Worm (Caenorhabditis elegans): ENCODE results near the gene str-198.

str-198 gene

ce11 chrV:16022600-16022999, 25.0 kb upstream of the str-198 start (continued):
- TF ChIP-seq ZK185.1 (tag; optimal IDR thresholded peaks at IDR 0.05; ENCODE audit: poor library complexity, severe bottlenecking) (peak; percentile 47), unc-130 (GFP tag; optimal IDR thresholded peaks at IDR 0.05) (no peak), lir-1 (GFP tag; conservative IDR thresholded peaks at IDR 0.05) (no peak), xnd-1 (tag; optimal IDR thresholded peaks at IDR 0.05) (no peak), lsy-27 (tag; optimal IDR thresholded peaks at IDR 0.05; ENCODE audit: borderline replicate concordance, insufficient read depth) (no peak), rpc-1 (optimal IDR thresholded peaks at IDR 0.05) (no peak), rpc-1 (tag; optimal IDR thresholded peaks at IDR 0.05) (no peak), zfh-2 (GFP tag; conservative IDR thresholded peaks at IDR 0.05) (no peak)

ce11 chrV:16023051-16023450, 24.6 kb upstream of the str-198 start, which contains the start of gene cwc-15:
Gene cwc-15, plus strand, starts transcription at chrV:16023351.
- TF ChIP-seq F57A8.1 (GFP tag; optimal IDR thresholded peaks at IDR 0.05) = no peak
- TF ChIP-seq mxl-1 (tag; optimal IDR thresholded peaks at IDR 0.05) = no peak
- no peak for TF ChIP-seq efl-1 (GFP tag; optimal IDR thresholded peaks at IDR 0.05)
- no peak for TF ChIP-seq sea-2 (GFP tag; IDR thresholded peaks at IDR 0.05)
- no peak for TF ChIP-seq mel-28 (tag; optimal IDR thresholded peaks at IDR 0.05; ENCODE audit: borderline replicate concordance)
- no peak for TF ChIP-seq D2030.7 (GFP tag; IDR thresholded peaks at IDR 0.05)
- TF ChIP-seq nhr-179 (tag; optimal IDR thresholded peaks at IDR 0.05) = no peak
- TF ChIP-seq ccch-3 (GFP tag; optimal IDR thresholded peaks at IDR 0.05) = no peak
- TF ChIP-seq lin-35 (GFP tag; optimal IDR thresholded peaks at IDR 0.05) = no peak
- TF ChIP-seq ztf-18 (tag; optimal IDR thresholded peaks at IDR 0.05) = no peak
- no peak for TF ChIP-seq ztf-28 (GFP tag; IDR thresholded peaks at IDR 0.05)
- no peak for TF ChIP-seq F10E7.11 (tag; optimal IDR thresholded peaks at IDR 0.05)
- TF ChIP-seq zfh-2 (GFP tag; conservative IDR thresholded peaks at IDR 0.05) = no peak
- no peak for TF ChIP-seq aptf-3 (GFP tag; IDR thresholded peaks at IDR 0.05)
- no peak for TF ChIP-seq hmg-1.2 (GFP tag; IDR thresholded peaks at IDR 0.05)
- no peak for TF ChIP-seq nfyb-1 (GFP tag; IDR thresholded peaks at IDR 0.05)
- TF ChIP-seq ceh-91 (GFP tag; IDR thresholded peaks at IDR 0.05) = no peak
- no peak for TF ChIP-seq hmg-20 (GFP tag; IDR thresholded peaks at IDR 0.05)
- no peak for TF ChIP-seq let-607 (tag; optimal IDR thresholded peaks at IDR 0.05)

ce11 chrV:16023559-16023958, 24.0 kb upstream of the str-198 start:
- TF ChIP-seq madf-8 (GFP tag; conservative IDR thresholded peaks at IDR 0.05) = no peak
- TF ChIP-seq F10E7.11 (tag; optimal IDR thresholded peaks at IDR 0.05) = no peak
- no peak for TF ChIP-seq tlf-1 (GFP tag; optimal IDR thresholded peaks at IDR 0.05)
- TF ChIP-seq snpc-1.3 (tag; optimal IDR thresholded peaks at IDR 0.05; ENCODE audit: insufficient read depth) = no peak
- TF ChIP-seq zfh-2 (GFP tag; conservative IDR thresholded peaks at IDR 0.05) = peak; percentile 79

ce11 chrV:16024300-16024699, 23.3 kb upstream of the str-198 start, which contains the start of gene T10C6.6:
Gene T10C6.6, plus strand, starts transcription at chrV:16024326.
- TF ChIP-seq D2030.7 (GFP tag; IDR thresholded peaks at IDR 0.05) (peak; percentile 56), ztf-22 (GFP tag; optimal IDR thresholded peaks at IDR 0.05) (no peak), F33H1.4 (GFP tag; IDR thresholded peaks at IDR 0.05) (peak; percentile 84), xnd-1 (tag; optimal IDR thresholded peaks at IDR 0.05) (peak; percentile 79), Y56A3A.18 (GFP tag; IDR thresholded peaks at IDR 0.05) (no peak), let-526 (GFP tag; IDR thresholded peaks at IDR 0.05) (no peak), F49E8.2 (tag; optimal IDR thresholded peaks at IDR 0.05; ENCODE audit: insufficient read depth) (peak; percentile 1), madf-6 (GFP tag; IDR thresholded peaks at IDR 0.05) (peak; percentile 81), ekl-4 (GFP tag; IDR thresholded peaks at IDR 0.05) (peak; percentile 54; the same call in 1 of the 2 replicates), him-1 (tag; optimal IDR thresholded peaks at IDR 0.05) (peak; percentile 12), lsl-1 (GFP tag; optimal IDR thresholded peaks at IDR 0.05) (peak; percentile 88), bed-1 (GFP tag; IDR thresholded peaks at IDR 0.05) (no peak), madf-10 (tag; optimal IDR thresholded peaks at IDR 0.05) (no peak), attf-3 (GFP tag; conservative IDR thresholded peaks at IDR 0.05) (no peak), ceh-79 (tag; optimal IDR thresholded peaks at IDR 0.05) (peak; percentile 38), B0261.1 (tag; optimal IDR thresholded peaks at IDR 0.05) (no peak), hsf-1 (GFP tag; IDR thresholded peaks at IDR 0.05) (no peak), K11D2.4 (GFP tag; IDR thresholded peaks at IDR 0.05) (no peak)

Data from whole organism, young adult.